Worm (Caenorhabditis elegans): ENCODE data around the gene srj-53.

DNA sequence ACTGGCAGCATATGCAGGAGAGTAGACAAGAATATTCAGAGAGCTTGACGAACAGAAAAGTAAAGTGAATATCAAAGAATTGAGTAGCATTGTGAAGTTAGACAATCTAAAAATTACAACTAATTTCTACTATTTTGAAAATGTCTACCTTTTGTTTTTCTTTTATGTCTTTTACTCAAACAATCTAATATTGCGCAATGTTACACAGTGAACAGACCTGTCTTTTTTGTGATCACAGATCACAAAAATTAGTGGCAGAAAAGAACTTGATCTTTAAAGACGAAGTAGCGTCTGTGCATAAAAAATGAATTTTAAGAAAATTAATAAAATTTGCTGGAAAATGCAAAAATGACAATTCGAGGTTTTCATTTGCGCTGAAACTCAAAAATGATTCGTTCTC, 4.5 kb upstream of the srj-53 start:
- TF ChIP-seq elt-3 (tag; optimal IDR thresholded peaks at IDR 0.05) (no peak), sma-9 (GFP tag; optimal IDR thresholded peaks at IDR 0.05) (no peak), sma-9 (tag; optimal IDR thresholded peaks at IDR 0.05) (no peak), unc-39 (tag; optimal IDR thresholded peaks at IDR 0.05) (no peak), unc-62 (GFP tag; optimal IDR thresholded peaks at IDR 0.05) (no peak), dmd-4 (tag; optimal IDR thresholded peaks at IDR 0.05) (no peak)

All from whole organism, L2 larva.